Worm (Caenorhabditis elegans): ENCODE data around the gene Y38H6C.21.
A peak's percentile ranks its signal among the peaks of the same experiment; 100 is the strongest.
"Not testable (repeated sequence)": the region's sequence is repeated elsewhere in the genome, so short reads cannot be mapped to it uniquely, and the experiment has no call there.

Y38H6C.21 gene

DNA sequence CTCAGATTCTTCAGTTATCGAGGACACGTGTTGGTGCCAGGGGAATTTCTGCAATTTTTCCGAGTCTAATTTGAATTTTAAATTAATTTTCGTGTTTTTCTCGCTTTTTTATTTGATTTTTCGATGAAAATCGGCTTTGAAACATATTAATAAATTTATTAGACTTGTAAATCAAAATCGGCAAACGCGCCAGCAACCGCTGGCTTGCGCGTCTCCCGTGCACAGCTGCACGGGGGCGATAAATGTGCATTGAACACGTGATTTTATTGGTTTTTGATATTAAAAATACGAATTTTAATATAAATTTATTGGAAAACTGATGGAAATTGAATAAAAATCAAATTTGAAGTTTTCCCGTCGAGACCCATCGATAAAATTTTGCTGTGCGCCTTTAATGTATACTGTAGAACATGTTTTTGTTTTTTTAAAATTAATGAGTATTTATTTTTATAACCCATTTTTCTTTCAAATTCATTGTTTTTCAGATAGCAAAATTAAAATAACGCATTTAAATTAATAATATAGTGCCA lies 25.5 kb upstream of the Y38H6C.21 start, which contains the start of gene F26F2.7 (continued):
- TF ChIP-seq gei-8 (GFP tag; optimal IDR thresholded peaks at IDR 0.05) (no peak), daf-12 (tag; optimal IDR thresholded peaks at IDR 0.05) (no peak), unc-62 (GFP tag; optimal IDR thresholded peaks at IDR 0.05 in 1 of 2) (no peak), unc-62 (tag; optimal IDR thresholded peaks at IDR 0.05) (no peak), dmd-8 (GFP tag; IDR thresholded peaks at IDR 0.05) (no peak), lin-39 (tag; optimal IDR thresholded peaks at IDR 0.05) (no peak), hlh-11 (tag; optimal IDR thresholded peaks at IDR 0.05) (peak; percentile 95), lim-7 (GFP tag; IDR thresholded peaks at IDR 0.05) (no peak), F26F4.8 (GFP tag; conservative IDR thresholded peaks at IDR 0.05) (no peak), lir-3 (tag; optimal IDR thresholded peaks at IDR 0.05) (no peak), daf-19 (GFP tag; conservative IDR thresholded peaks at IDR 0.05) (no peak), mdt-29 (GFP tag; IDR thresholded peaks at IDR 0.05) (peak; percentile 75; the same call in 1 of the 2 replicates)

DNA sequence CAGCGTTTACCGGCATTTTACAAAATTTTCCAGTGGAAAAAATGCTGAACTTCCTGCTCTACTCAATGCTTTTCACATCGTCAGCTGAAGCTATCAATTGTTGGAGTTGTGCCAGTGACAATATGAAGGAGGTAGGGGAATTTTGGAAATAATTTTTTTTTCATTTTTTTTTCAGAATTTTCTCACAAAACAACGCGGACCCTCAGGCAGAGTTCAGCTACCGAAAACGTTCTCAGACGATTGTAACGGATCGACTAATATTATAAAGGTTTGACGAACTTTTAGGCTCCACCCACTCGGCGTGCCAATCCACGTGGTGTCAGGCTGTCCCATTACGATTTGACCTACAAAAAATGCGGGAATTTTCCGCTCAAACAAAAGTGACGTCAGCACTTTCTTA lies 24.5 kb upstream of the Y38H6C.21 start, which contains the start of gene F26F2.8:
Gene F26F2.8 (plus strand): TSS at position 13 of the 400 bp plus-strand sequence.
- no peak for TF ChIP-seq R02D3.7 (tag; optimal IDR thresholded peaks at IDR 0.05)
- peak; percentile 90 for TF ChIP-seq aha-1 (tag)

DNA sequence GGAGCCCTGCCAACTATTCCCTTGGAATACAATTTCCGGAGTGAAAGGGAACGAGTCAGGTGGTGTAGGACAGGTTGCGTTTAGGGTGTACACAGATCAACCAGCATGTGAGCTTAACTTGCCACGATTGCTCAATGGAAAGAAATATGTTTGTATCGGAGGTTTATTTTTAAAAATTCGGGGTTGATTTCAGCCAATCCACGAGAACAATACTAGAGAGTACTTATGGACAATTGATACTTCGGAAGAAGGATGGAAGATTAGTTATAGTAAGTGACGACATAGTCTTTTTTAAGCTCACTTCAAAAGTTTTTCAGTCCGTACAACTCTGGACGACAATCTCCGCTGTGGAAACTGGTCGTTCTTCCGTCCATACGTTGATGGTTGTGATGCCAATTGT lies 19.8 kb upstream of the Y38H6C.21 start:
- TF ChIP-seq unc-62 (GFP tag; optimal IDR thresholded peaks at IDR 0.05 in 1 of 2) (peak in 1 of 2 experiments; percentile 97), unc-62 (tag; optimal IDR thresholded peaks at IDR 0.05) (no peak), aha-1 (tag) (no peak)

DNA sequence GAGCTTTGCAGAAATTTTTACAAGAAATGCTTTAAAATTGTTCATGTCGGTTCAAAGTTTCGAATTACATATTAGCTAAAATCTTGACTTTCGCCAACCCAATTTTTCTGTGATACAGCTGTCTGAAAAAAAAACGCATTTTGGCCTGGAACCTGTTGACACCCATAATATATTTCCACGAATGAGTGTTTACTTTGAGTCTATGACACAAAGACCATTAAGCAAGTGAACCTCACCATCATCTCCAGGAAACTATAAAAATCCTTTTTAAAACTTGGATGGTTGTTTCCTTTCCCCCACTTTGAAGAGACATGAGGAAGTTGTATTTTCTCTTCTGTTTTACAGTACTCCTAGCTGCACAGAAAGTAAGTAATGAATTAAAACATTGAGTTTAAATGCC lies 19.2 kb upstream of the Y38H6C.21 start, which contains the start of gene clec-263:
Gene clec-263 (plus strand): TSS at position 301 of the 400 bp plus-strand sequence.
- peak in 1 of 2 experiments; percentile 11 for TF ChIP-seq unc-62 (GFP tag; optimal IDR thresholded peaks at IDR 0.05 in 1 of 2)
- no peak for TF ChIP-seq unc-62 (tag; optimal IDR thresholded peaks at IDR 0.05)
- no peak for TF ChIP-seq ceh-62 (tag; optimal IDR thresholded peaks at IDR 0.05)
- TF ChIP-seq lin-15B (tag; optimal IDR thresholded peaks at IDR 0.05), result no peak

DNA sequence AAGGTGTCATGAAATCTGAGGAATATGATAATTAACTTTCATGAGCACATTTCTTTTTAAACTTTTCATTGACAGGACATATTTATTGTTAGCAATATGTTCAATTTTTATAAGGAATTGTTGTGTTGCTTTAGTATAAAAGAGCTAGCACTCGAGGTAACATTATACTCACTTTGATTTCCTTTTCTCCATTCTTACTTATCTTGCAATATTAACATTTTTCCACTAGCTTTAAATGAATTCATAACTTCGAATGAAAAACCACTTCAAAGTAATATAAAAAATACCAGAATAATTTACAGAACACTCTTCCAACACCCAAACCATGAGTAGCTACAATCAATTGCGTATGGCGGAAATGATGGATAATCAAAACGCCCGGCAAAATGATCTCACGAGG lies 18.3 kb upstream of the Y38H6C.21 start, which contains the start of gene F26F2.5:
Gene F26F2.5 (plus strand): TSS at position 301 of the 400 bp plus-strand sequence.
- TF ChIP-seq nhr-28 (tag; optimal IDR thresholded peaks at IDR 0.05) (no peak), ZK546.5 (tag; optimal IDR thresholded peaks at IDR 0.05) (no peak), tag-97 (GFP tag; IDR thresholded peaks at IDR 0.05) (no peak), mes-2 (tag; optimal IDR thresholded peaks at IDR 0.05; ENCODE audit: poor library complexity, severe bottlenecking) (no peak), nhr-25 (tag; optimal IDR thresholded peaks at IDR 0.05; ENCODE audit: borderline replicate concordance, insufficient read depth) (no peak), dmd-8 (GFP tag; IDR thresholded peaks at IDR 0.05) (no peak), ZK337.2 (GFP tag; IDR thresholded peaks at IDR 0.05) (no peak), arid-1 (GFP tag; conservative IDR thresholded peaks at IDR 0.05) (no peak), ama-1 (optimal IDR thresholded peaks at IDR 0.05) (no peak), nhr-111 (GFP tag; optimal IDR thresholded peaks at IDR 0.05) (no peak), F26F4.8 (GFP tag; conservative IDR thresholded peaks at IDR 0.05) (no peak), ceh-82 (tag; optimal IDR thresholded peaks at IDR 0.05) (no peak), mdl-1 (tag; optimal IDR thresholded peaks at IDR 0.05) (no peak), vab-7 (GFP tag; IDR thresholded peaks at IDR 0.05) (no peak), pha-4 (GFP tag; IDR thresholded peaks at IDR 0.05) (no peak), pha-4 (tag; optimal IDR thresholded peaks at IDR 0.05) (no peak), unc-39 (tag; optimal IDR thresholded peaks at IDR 0.05) (no peak), spr-1 (tag; optimal IDR thresholded peaks at IDR 0.05) (no peak)

DNA sequence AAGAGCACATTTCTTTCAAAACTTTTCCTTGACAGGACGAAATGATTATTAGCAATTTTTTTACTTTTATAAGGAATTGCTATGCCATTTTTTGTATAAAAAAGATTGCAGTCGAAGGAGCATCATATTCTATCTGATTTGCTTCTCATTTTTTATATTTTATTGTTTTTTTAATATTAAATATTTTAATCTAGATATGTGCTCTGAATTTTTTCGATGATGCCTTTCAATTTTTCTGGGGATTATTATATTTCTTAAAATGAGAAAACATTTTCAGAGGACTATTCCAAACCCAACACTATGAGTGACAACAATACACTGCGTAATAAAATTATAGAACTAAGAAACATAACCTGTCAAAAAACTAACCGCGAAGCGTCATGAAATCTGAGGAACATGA lies 13.9 kb upstream of the Y38H6C.21 start, which contains the start of gene F26F2.4:
Gene F26F2.4 (plus strand): TSS at position 301 of the 400 bp plus-strand sequence.
- TF ChIP-seq zfp-2 (tag; optimal IDR thresholded peaks at IDR 0.05); F26F4.8 (GFP tag; conservative IDR thresholded peaks at IDR 0.05); D1046.2 (GFP tag; IDR thresholded peaks at IDR 0.05): not testable (repeated sequence)
